Worm (Caenorhabditis elegans): ENCODE data around the gene Y49F6B.6.

DNA sequence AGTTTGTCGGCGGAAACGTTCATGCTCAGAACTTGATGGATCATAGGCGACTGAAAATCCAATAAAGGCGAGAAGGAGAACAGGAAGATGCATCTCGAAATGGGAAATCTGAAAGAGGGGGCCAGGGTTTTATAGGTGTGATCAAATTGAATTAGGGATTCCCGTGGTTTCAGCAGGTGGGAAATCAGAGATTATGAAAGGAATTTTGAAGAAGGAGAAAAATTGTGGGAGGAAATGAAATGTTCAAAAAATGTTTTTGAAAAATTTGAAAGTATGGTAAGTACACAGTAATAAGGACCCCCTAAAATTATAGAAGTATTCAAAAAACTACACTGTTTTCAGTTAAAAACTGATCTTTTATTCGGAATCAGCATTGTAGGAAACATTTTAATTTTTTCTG lies 2.4 kb upstream of the Y49F6B.6 start, which contains the start of gene Y49F6B.20:
- TF ChIP-seq dao-5 (tag; optimal IDR thresholded peaks at IDR 0.05) (no peak), him-1 (tag; optimal IDR thresholded peaks at IDR 0.05) (no peak), W03F9.2 (tag; optimal IDR thresholded peaks at IDR 0.05) (no peak)
